Worm (Caenorhabditis elegans): ENCODE data around the gene Y39F10C.3.

The Y39F10C.3 gene

ce11 chrII:674116-674515 is at the start of gene Y39F10C.3:
Gene Y39F10C.3 (plus strand): TSS chrII:674416.
- TF ChIP-seq ztf-23 (GFP tag; IDR thresholded peaks at IDR 0.05) (no peak), cog-1 (tag; optimal IDR thresholded peaks at IDR 0.05) (no peak), ref-1 (GFP tag; conservative IDR thresholded peaks at IDR 0.05) (no peak), med-1 (GFP tag; optimal IDR thresholded peaks at IDR 0.05; ENCODE audit: insufficient read depth) (no peak), T22C8.4 (GFP tag; IDR thresholded peaks at IDR 0.05) (no peak)

- TF ChIP-seq flt-1 (GFP tag; IDR thresholded peaks at IDR 0.05) = no peak
- no peak for TF ChIP-seq ztf-23 (GFP tag; IDR thresholded peaks at IDR 0.05)
These were observed 49.8 kb upstream of the Y39F10C.3 start, which contains the start of gene T04B8.5 for ce11 chrII:624443-624842. Gene T04B8.5 (minus strand): TSS chrII:624543.

- TF ChIP-seq med-1 (GFP tag; optimal IDR thresholded peaks at IDR 0.05; ENCODE audit: insufficient read depth) (no peak), flt-1 (GFP tag; IDR thresholded peaks at IDR 0.05) (no peak), klf-2 (GFP tag; conservative IDR thresholded peaks at IDR 0.05) (no peak), T22C8.4 (GFP tag; IDR thresholded peaks at IDR 0.05) (no peak), cog-1 (tag; optimal IDR thresholded peaks at IDR 0.05) (no peak), ztf-29 (GFP tag; IDR thresholded peaks at IDR 0.05) (no peak), ztf-23 (GFP tag; IDR thresholded peaks at IDR 0.05) (no peak), tab-1 (GFP tag; IDR thresholded peaks at IDR 0.05) (no peak), ref-1 (GFP tag; conservative IDR thresholded peaks at IDR 0.05) (no peak)
These were observed 48.3 kb upstream of the Y39F10C.3 start for ce11 chrII:625926-626325.

ce11 chrII:627205-627604 is 47.0 kb upstream of the Y39F10C.3 start, which contains the start of gene arrd-1:
Gene arrd-1 (plus strand): TSS chrII:627505.
- TF ChIP-seq T22C8.4 (GFP tag; IDR thresholded peaks at IDR 0.05) (no peak), tab-1 (GFP tag; IDR thresholded peaks at IDR 0.05) (no peak), ztf-29 (GFP tag; IDR thresholded peaks at IDR 0.05) (no peak), klf-2 (GFP tag; conservative IDR thresholded peaks at IDR 0.05) (no peak), cog-1 (tag; optimal IDR thresholded peaks at IDR 0.05) (no peak), ref-1 (GFP tag; conservative IDR thresholded peaks at IDR 0.05) (no peak), med-1 (GFP tag; optimal IDR thresholded peaks at IDR 0.05; ENCODE audit: insufficient read depth) (no peak), flt-1 (GFP tag; IDR thresholded peaks at IDR 0.05) (no peak), ztf-23 (GFP tag; IDR thresholded peaks at IDR 0.05) (no peak)

- TF ChIP-seq klf-2 (GFP tag; conservative IDR thresholded peaks at IDR 0.05) (no peak), ref-1 (GFP tag; conservative IDR thresholded peaks at IDR 0.05) (no peak), tab-1 (GFP tag; IDR thresholded peaks at IDR 0.05) (no peak), ztf-23 (GFP tag; IDR thresholded peaks at IDR 0.05) (no peak), flt-1 (GFP tag; IDR thresholded peaks at IDR 0.05) (no peak), cog-1 (tag; optimal IDR thresholded peaks at IDR 0.05) (no peak), med-1 (GFP tag; optimal IDR thresholded peaks at IDR 0.05; ENCODE audit: insufficient read depth) (no peak), T22C8.4 (GFP tag; IDR thresholded peaks at IDR 0.05) (no peak), ztf-29 (GFP tag; IDR thresholded peaks at IDR 0.05) (no peak)
These were observed 46.3 kb upstream of the Y39F10C.3 start for ce11 chrII:627913-628312.

- TF ChIP-seq klf-2 (GFP tag; conservative IDR thresholded peaks at IDR 0.05) = 0 out of 2 replicates have a peak, but pooled peaks have one; percentile 22
These were observed 44.8 kb upstream of the Y39F10C.3 start for ce11 chrII:629454-629853.

- TF ChIP-seq flt-1 (GFP tag; IDR thresholded peaks at IDR 0.05) = peak; percentile 55; the same call in 1 of the 2 replicates
These were observed 41.7 kb upstream of the Y39F10C.3 start for ce11 chrII:632545-632944.

ce11 chrII:633984-634383 is 40.2 kb upstream of the Y39F10C.3 start, which contains the start of gene T04B8.1:
Gene T04B8.1 (plus strand): TSS chrII:634284.
- TF ChIP-seq ztf-23 (GFP tag; IDR thresholded peaks at IDR 0.05) = no peak
- TF ChIP-seq med-1 (GFP tag; optimal IDR thresholded peaks at IDR 0.05; ENCODE audit: insufficient read depth) = no peak
- no peak for TF ChIP-seq tab-1 (GFP tag; IDR thresholded peaks at IDR 0.05)
- TF ChIP-seq T22C8.4 (GFP tag; IDR thresholded peaks at IDR 0.05) = no peak
- no peak for TF ChIP-seq ref-1 (GFP tag; conservative IDR thresholded peaks at IDR 0.05)
- no peak for TF ChIP-seq cog-1 (tag; optimal IDR thresholded peaks at IDR 0.05)
- TF ChIP-seq ztf-29 (GFP tag; IDR thresholded peaks at IDR 0.05) = no peak
- no peak for TF ChIP-seq klf-2 (GFP tag; conservative IDR thresholded peaks at IDR 0.05)
- TF ChIP-seq flt-1 (GFP tag; IDR thresholded peaks at IDR 0.05) = no peak

ce11 chrII:639467-639866 is 34.7 kb upstream of the Y39F10C.3 start, which contains the start of gene K07E8.6:
Gene K07E8.6 (minus strand): TSS chrII:639567.
- TF ChIP-seq ztf-29 (GFP tag; IDR thresholded peaks at IDR 0.05) (no peak), T22C8.4 (GFP tag; IDR thresholded peaks at IDR 0.05) (no peak), tab-1 (GFP tag; IDR thresholded peaks at IDR 0.05) (no peak), klf-2 (GFP tag; conservative IDR thresholded peaks at IDR 0.05) (no peak), ref-1 (GFP tag; conservative IDR thresholded peaks at IDR 0.05) (no peak), ztf-23 (GFP tag; IDR thresholded peaks at IDR 0.05) (no peak), flt-1 (GFP tag; IDR thresholded peaks at IDR 0.05) (no peak), cog-1 (tag; optimal IDR thresholded peaks at IDR 0.05) (no peak), med-1 (GFP tag; optimal IDR thresholded peaks at IDR 0.05; ENCODE audit: insufficient read depth) (no peak)

ce11 chrII:643733-644132 is 30.5 kb upstream of the Y39F10C.3 start:
- no peak for TF ChIP-seq T22C8.4 (GFP tag; IDR thresholded peaks at IDR 0.05)
- 0 out of 2 replicates have a peak, but pooled peaks have one; percentile 20 for TF ChIP-seq ztf-29 (GFP tag; IDR thresholded peaks at IDR 0.05)
- no peak for TF ChIP-seq ref-1 (GFP tag; conservative IDR thresholded peaks at IDR 0.05)

- TF ChIP-seq tab-1 (GFP tag; IDR thresholded peaks at IDR 0.05) (0 out of 2 replicates have a peak, but pooled peaks have one; percentile 16), cog-1 (tag; optimal IDR thresholded peaks at IDR 0.05) (no peak)
These were observed 23.8 kb upstream of the Y39F10C.3 start, which contains the start of the genes K07E8.7 and frpr-14 for ce11 chrII:650321-651005. Gene K07E8.7 (minus strand): TSS chrII:650367. Gene frpr-14 (plus strand): TSS chrII:650955.
